Fruit fly (Drosophila melanogaster) whole organism, embryonic: ENCODE data around the gene bun.

Experiments
- Blimp-1 ChIP-seq: fragments of 200-800 bp; sonication (Bioruptor generic); optimal IDR thresholded peaks from 3 replicates; lab custom pipeline; 2018; ENCODE audit warnings: missing biosample characterization, missing genetic modification characterization, mild to moderate bottlenecking, moderate library complexity, missing genetic modification reagents
- CG10565 ChIP-seq: fragments of 200-800 bp; sonication (Bioruptor generic); optimal IDR thresholded peaks from 3 replicates; lab custom pipeline; 2016; ENCODE audit warnings: missing biosample characterization, mild to moderate bottlenecking, missing genetic modification characterization
- CG11456 ChIP-seq: fragments of 200-800 bp; sonication (Bioruptor generic); IDR thresholded peaks from 3 replicates; pipeline ENCODE4 v1.3.6; 2022; ENCODE audit warnings: missing biosample characterization, missing genetic modification characterization
- CG12155 ChIP-seq: fragments of 200-800 bp; sonication (Bioruptor generic); optimal IDR thresholded peaks from 3 replicates; lab custom pipeline; 2016; ENCODE audit warnings: missing biosample characterization, missing genetic modification characterization
- CG12219 ChIP-seq: fragments of 200-800 bp; sonication (Bioruptor generic); optimal IDR thresholded peaks from 3 replicates; lab custom pipeline; 2018; ENCODE audit warnings: missing biosample characterization, mild to moderate bottlenecking, missing genetic modification characterization
- CG12769 ChIP-seq: fragments of 200-800 bp; sonication (Bioruptor generic); optimal IDR thresholded peaks from 2 replicates; lab custom pipeline; 2019; ENCODE audit warnings: missing biosample characterization, mild to moderate bottlenecking, missing genetic modification characterization, moderate library complexity
- CG14050 ChIP-seq: fragments of 200-800 bp; sonication (Bioruptor generic); IDR thresholded peaks from 3 replicates; pipeline ENCODE4 v1.3.6; 2022; ENCODE audit warnings: missing biosample characterization, missing genetic modification characterization
- CG15269 ChIP-seq: fragments of 200-800 bp; sonication (Bioruptor generic); optimal IDR thresholded peaks from 2 replicates; lab custom pipeline; 2018; ENCODE audit warnings: missing biosample characterization, mild to moderate bottlenecking, missing genetic modification characterization, moderate library complexity
- CG15696 ChIP-seq: fragments of 200-800 bp; sonication (Bioruptor generic); optimal IDR thresholded peaks from 2 replicates; lab custom pipeline; 2019; ENCODE audit warnings: missing biosample characterization, mild to moderate bottlenecking, missing genetic modification characterization, moderate library complexity
- CG17328 ChIP-seq: fragments of 200-800 bp; sonication (Bioruptor generic); IDR thresholded peaks from 2 replicates; pipeline ENCODE4 v1.3.6; 2022; ENCODE audit warnings: missing biosample characterization, missing genetic modification characterization
- CG17829 ChIP-seq: fragments of 200-800 bp; optimal IDR thresholded peaks from 2 replicates; lab custom pipeline; 2019; ENCODE audit warnings: missing biosample characterization, mild to moderate bottlenecking, missing genetic modification characterization, moderate library complexity
- CG2116 ChIP-seq: fragments of 200-800 bp; sonication (Bioruptor generic); optimal IDR thresholded peaks from 3 replicates; lab custom pipeline; 2018; ENCODE audit warnings: missing biosample characterization, mild to moderate bottlenecking, missing genetic modification characterization
- CG3065 ChIP-seq: fragments of 200-800 bp; sonication (Bioruptor generic); optimal IDR thresholded peaks from 2 replicates; lab custom pipeline; 2016; ENCODE audit warnings: missing biosample characterization, missing genetic modification characterization
- CG32772 ChIP-seq: fragments of 200-800 bp; sonication (Bioruptor generic); IDR thresholded peaks from 2 replicates; pipeline ENCODE4 v1.3.6; 2022; ENCODE audit warnings: missing biosample characterization, missing genetic modification characterization
- CG3407 ChIP-seq: fragments of 200-800 bp; sonication (Bioruptor generic); optimal IDR thresholded peaks from 2 replicates; lab custom pipeline; 2018; ENCODE audit warnings: missing biosample characterization, mild to moderate bottlenecking, missing genetic modification characterization
- CG34422 ChIP-seq: fragments of 200-800 bp; sonication (Bioruptor generic); IDR thresholded peaks from 3 replicates; pipeline ENCODE4 v1.3.6; 2022; ENCODE audit warnings: missing biosample characterization, missing genetic modification characterization
- CG7745 ChIP-seq: fragments of 200-800 bp; sonication (Bioruptor generic); optimal IDR thresholded peaks from 2 replicates; lab custom pipeline; 2018; ENCODE audit warnings: missing biosample characterization, mild to moderate bottlenecking, missing genetic modification characterization, moderate library complexity
- CG7963 ChIP-seq: fragments of 200-800 bp; sonication (Bioruptor generic); IDR thresholded peaks from 3 replicates; pipeline ENCODE4 v1.3.6; 2022; ENCODE audit warnings: missing biosample characterization, missing genetic modification characterization; ENCODE audit not compliant: partially characterized antibody
- CG8281 ChIP-seq: fragments of 200-800 bp; sonication (Bioruptor generic); optimal IDR thresholded peaks from 2 replicates; lab custom pipeline; 2018; ENCODE audit warnings: missing biosample characterization, mild to moderate bottlenecking, missing genetic modification characterization, moderate library complexity
- CG9817 ChIP-seq: fragments of 200-800 bp; sonication (Bioruptor generic); optimal IDR thresholded peaks from 2 replicates; lab custom pipeline; 2018; ENCODE audit warnings: missing biosample characterization, mild to moderate bottlenecking, missing genetic modification characterization, moderate library complexity
- CHES-1-like ChIP-seq: fragments of 200-800 bp; sonication (Bioruptor generic); optimal IDR thresholded peaks from 2 replicates; lab custom pipeline; 2016; ENCODE audit warnings: missing biosample characterization, missing genetic modification characterization
- CTCF ChIP-seq: fragments of 200-800 bp; sonication (Bioruptor generic); optimal IDR thresholded peaks from 2 replicates; lab custom pipeline; 2017; ENCODE audit warnings: missing biosample characterization, mild to moderate bottlenecking, missing genetic modification characterization, moderate library complexity
- Dfd ChIP-seq, 2 experiments: fragments of >200 bp; optimal IDR thresholded peaks; 2 replicates each; lab custom pipeline; 2017; ENCODE audit warnings: missing biosample characterization in 2 of 2, missing genetic modification characterization in 2 of 2
- Drgx ChIP-seq: fragments of 200-800 bp; sonication (Bioruptor generic); IDR thresholded peaks from 2 replicates; pipeline ENCODE4 v1.3.6; 2022; ENCODE audit warnings: missing biosample characterization, missing genetic modification characterization
- Gsc ChIP-seq: fragments of 200-800 bp; sonication (Bioruptor generic); IDR thresholded peaks from 2 replicates; pipeline ENCODE4 v1.3.6; 2022; ENCODE audit warnings: missing biosample characterization, missing genetic modification characterization
- HLHmδ ChIP-seq: fragments of 200-800 bp; sonication (Bioruptor generic); optimal IDR thresholded peaks from 2 replicates; lab custom pipeline; 2018; ENCODE audit warnings: missing biosample characterization, mild to moderate bottlenecking, missing genetic modification characterization, moderate library complexity
- Lpt ChIP-seq: fragments of >200 bp; optimal IDR thresholded peaks from 2 replicates; lab custom pipeline; 2018; ENCODE audit warnings: missing biosample characterization, missing genetic modification characterization
- Neu2 ChIP-seq: fragments of 200-800 bp; sonication (Bioruptor generic); optimal IDR thresholded peaks from 3 replicates; lab custom pipeline; 2016; ENCODE audit warnings: missing biosample characterization, missing genetic modification characterization, borderline replicate concordance
- Sox102F ChIP-seq: fragments of 200-800 bp; sonication (Bioruptor generic); optimal IDR thresholded peaks from 2 replicates; lab custom pipeline; 2018; ENCODE audit warnings: missing biosample characterization, mild to moderate bottlenecking, missing genetic modification characterization, moderate library complexity
- Ssrp ChIP-seq: fragments of 200-800 bp; sonication (Bioruptor generic); optimal IDR thresholded peaks from 2 replicates; lab custom pipeline; 2018; ENCODE audit warnings: missing biosample characterization, mild to moderate bottlenecking, missing genetic modification characterization, moderate library complexity
- Trl ChIP-seq, 3 experiments: fragments of >200 bp in 2 of 3; fragments of 200-800 bp in 1 of 3; sonication (Bioruptor generic) in 1 of 3; optimal IDR thresholded peaks; 2 replicates in 1 of 3; 3 replicates in 2 of 3; lab custom pipeline; 2016 to 2017; ENCODE audit warnings: missing biosample characterization in 1 of 3, missing genetic modification characterization in 1 of 3
- bab2 ChIP-seq: fragments of 200-800 bp; sonication (Bioruptor generic); optimal IDR thresholded peaks from 2 replicates; lab custom pipeline; 2016; ENCODE audit warnings: missing biosample characterization, missing genetic modification characterization
- bcd ChIP-seq: fragments of 200-800 bp; sonication (Bioruptor generic); optimal IDR thresholded peaks from 2 replicates; lab custom pipeline; 2017; ENCODE audit warnings: missing biosample characterization, mild to moderate bottlenecking, missing genetic modification characterization
- caup ChIP-seq: fragments of 200-800 bp; sonication (Bioruptor generic); optimal IDR thresholded peaks from 3 replicates; lab custom pipeline; 2017; ENCODE audit warnings: missing biosample characterization, mild to moderate bottlenecking, missing genetic modification characterization, moderate library complexity; ENCODE audit not compliant: severe bottlenecking
- cg ChIP-seq: fragments of 200-800 bp; sonication (Bioruptor generic); optimal IDR thresholded peaks from 3 replicates; lab custom pipeline; 2019; ENCODE audit warnings: missing biosample characterization, mild to moderate bottlenecking, missing genetic modification characterization, moderate library complexity
- chm ChIP-seq: fragments of 200-800 bp; sonication (Bioruptor generic); IDR thresholded peaks from 2 replicates; pipeline ENCODE4 v1.3.6; 2022; ENCODE audit warnings: missing biosample characterization, missing genetic modification characterization
- da ChIP-seq: fragments of 200-800 bp; sonication (Bioruptor generic); optimal IDR thresholded peaks from 2 replicates; lab custom pipeline; 2016; ENCODE audit warnings: missing biosample characterization, missing genetic modification characterization
- danr ChIP-seq: fragments of 200-800 bp; sonication (Bioruptor generic); IDR thresholded peaks from 2 replicates; pipeline ENCODE4 v1.3.6; 2022; ENCODE audit warnings: missing biosample characterization, missing genetic modification characterization
- eve ChIP-seq, 2 experiments: fragments of >200 bp; optimal IDR thresholded peaks; 2 replicates each; lab custom pipeline; 2017; ENCODE audit warnings: missing biosample characterization in 2 of 2, missing genetic modification characterization in 2 of 2
- fd102C ChIP-seq: fragments of 200-800 bp; sonication (Bioruptor generic); optimal IDR thresholded peaks from 2 replicates; lab custom pipeline; 2018; ENCODE audit warnings: missing biosample characterization, mild to moderate bottlenecking, missing genetic modification characterization, moderate library complexity
- fd64A ChIP-seq: fragments of 200-800 bp; sonication (Bioruptor generic); optimal IDR thresholded peaks from 3 replicates; lab custom pipeline; 2018; ENCODE audit warnings: missing biosample characterization, mild to moderate bottlenecking, missing genetic modification characterization
- ftz-f1 ChIP-seq: fragments of 200-800 bp; sonication (Bioruptor generic); optimal IDR thresholded peaks from 2 replicates; lab custom pipeline; 2016; ENCODE audit warnings: missing biosample characterization, missing genetic modification characterization
- lmd ChIP-seq: fragments of 200-800 bp; sonication (Bioruptor generic); IDR thresholded peaks from 2 replicates; pipeline ENCODE4 v1.3.6; 2022; ENCODE audit warnings: missing biosample characterization, missing genetic modification characterization
- maf-S ChIP-seq: fragments of 200-800 bp; sonication (Bioruptor generic); optimal IDR thresholded peaks from 2 replicates; lab custom pipeline; 2016; ENCODE audit warnings: missing biosample characterization, missing genetic modification characterization
- mld ChIP-seq: fragments of 200-800 bp; sonication (Bioruptor generic); IDR thresholded peaks from 3 replicates; pipeline ENCODE4 v1.3.6; 2022; ENCODE audit warnings: missing biosample characterization, missing genetic modification characterization; ENCODE audit not compliant: partially characterized antibody
- pho ChIP-seq: fragments of 200-800 bp; sonication (Bioruptor generic); optimal IDR thresholded peaks from 2 replicates; lab custom pipeline; 2016; ENCODE audit warnings: missing biosample characterization, missing genetic modification characterization
- row ChIP-seq: fragments of 200-800 bp; sonication (Bioruptor generic); IDR thresholded peaks from 3 replicates; pipeline ENCODE4 v1.3.6; 2022; ENCODE audit warnings: missing biosample characterization, missing genetic modification characterization
- ssp ChIP-seq: fragments of 200-800 bp; sonication (Bioruptor generic); IDR thresholded peaks from 2 replicates; pipeline ENCODE4 v1.3.6; 2022; ENCODE audit warnings: missing biosample characterization, missing genetic modification characterization
- stc ChIP-seq: fragments of 200-800 bp; sonication (Bioruptor generic); IDR thresholded peaks from 2 replicates; pipeline ENCODE4 v1.3.6; 2022; ENCODE audit warnings: missing biosample characterization, missing genetic modification characterization

Gene bun

dm6 chr2L:12483866-12484554, 62.4 kb downstream of the bun start (continued):
- peak; percentile 75 for TF ChIP-seq fd64A (GFP tag; lab: Kevin White, UChicago)
- peak; percentile 9 for TF ChIP-seq Neu2 (GFP tag; lab: Kevin White, UChicago)
- TF ChIP-seq CG7963 (GFP tag; lab: Robert Waterston, UW), result no peak
- TF ChIP-seq CG11456 (GFP tag; lab: Robert Waterston, UW), result no peak
- TF ChIP-seq ssp (GFP tag; lab: Robert Waterston, UW), result no peak
- peak; percentile 93 for TF ChIP-seq CG12769 (tag; lab: Kevin White, UChicago)
- peak; percentile 91 for TF ChIP-seq stc (GFP tag; lab: Robert Waterston, UW)
- no peak for TF ChIP-seq CTCF (GFP tag; lab: Kevin White, UChicago)
- TF ChIP-seq CG12155, result peak; percentile 74
- TF ChIP-seq ftz-f1, result no peak
- peak; percentile 86 for TF ChIP-seq Blimp-1 (GFP tag; lab: Kevin White, UChicago)
- peak; percentile 84 for TF ChIP-seq caup (GFP tag; lab: Kevin White, UChicago)
- TF ChIP-seq CG3065 (GFP tag; lab: Kevin White, UChicago), result peak; percentile 62
- TF ChIP-seq Ssrp (tag; lab: Kevin White, UChicago), result peak; percentile 87
- TF ChIP-seq chm (GFP tag; lab: Robert Waterston, UW), result peak; percentile 85
- TF ChIP-seq CG34422 (GFP tag; lab: Robert Waterston, UW), result peak; percentile 89; the same call in 1 of the 3 replicates
- TF ChIP-seq CG8281 (tag; lab: Kevin White, UChicago), result peak; percentile 74
- peak; percentile 80 for TF ChIP-seq CG3407 (GFP tag; lab: Kevin White, UChicago)
- TF ChIP-seq CG9817 (tag; lab: Kevin White, UChicago), result peak; percentile 92
- TF ChIP-seq mld (GFP tag; lab: Robert Waterston, UW), result no peak
- peak; percentile 62 for TF ChIP-seq CG15696
- peak; percentile 96 for TF ChIP-seq Drgx (GFP tag; lab: Robert Waterston, UW)
- TF ChIP-seq CG2116 (GFP tag; lab: Kevin White, UChicago), result peak; percentile 45
- peak; percentile 73 for TF ChIP-seq cg (GFP tag; lab: Kevin White, UChicago)
- TF ChIP-seq Gsc (GFP tag; lab: Robert Waterston, UW), result no peak
- peak; percentile 83 to 91 for TF ChIP-seq Trl (optimal IDR thresholded peaks at IDR 0.05; lab: Kevin White, UChicago)
- TF ChIP-seq Trl (GFP tag; optimal IDR thresholded peaks at IDR 0.05; lab: Kevin White, UChicago), result peak; percentile 88
- peak; percentile 90 for TF ChIP-seq lmd
- TF ChIP-seq Dfd (GFP tag; optimal IDR thresholded peaks at IDR 0.05; lab: Kevin White, UChicago), result no peak
- no peak for TF ChIP-seq CG10565 (GFP tag; lab: Kevin White, UChicago)
- peak; percentile 82 for TF ChIP-seq da
- peak; percentile 93 for TF ChIP-seq CG12219 (GFP tag; lab: Kevin White, UChicago)
- TF ChIP-seq row (GFP tag; lab: Robert Waterston, UW), result peak; percentile 95
- peak; percentile 86 for TF ChIP-seq bcd
- TF ChIP-seq CG15269 (tag; lab: Kevin White, UChicago), result peak; percentile 94
- peak; percentile 84; the same call in 1 of the 2 replicates for TF ChIP-seq danr (GFP tag; lab: Robert Waterston, UW)
- TF ChIP-seq bab2, result peak; percentile 89
- TF ChIP-seq CG14050 (GFP tag; lab: Robert Waterston, UW), result peak; percentile 76
- peak; percentile 92 for TF ChIP-seq CHES-1-like (GFP tag; lab: Kevin White, UChicago)
- peak; percentile 80 for TF ChIP-seq CG32772 (GFP tag; lab: Robert Waterston, UW)
- peak; percentile 89 for TF ChIP-seq CG17328
- TF ChIP-seq pho (GFP tag; lab: Kevin White, UChicago), result peak; percentile 86
- TF ChIP-seq CG17829 (tag; lab: Kevin White, UChicago), result peak; percentile 84
- TF ChIP-seq CG7745, result peak; percentile 9
- no peak for TF ChIP-seq fd102C (GFP tag; lab: Kevin White, UChicago)
- TF ChIP-seq Lpt (GFP tag; lab: Kevin White, UChicago), result no peak
- peak in 1 of 2 experiments; percentile 96 for TF ChIP-seq eve (GFP tag; optimal IDR thresholded peaks at IDR 0.05; lab: Kevin White, UChicago)
- TF ChIP-seq maf-S (GFP tag; lab: Kevin White, UChicago), result peak; percentile 87
- peak; percentile 93 for TF ChIP-seq Sox102F (GFP tag; lab: Kevin White, UChicago)
- peak; percentile 43 for TF ChIP-seq HLHmδ
